Worm (Caenorhabditis elegans): ENCODE results near the gene lgc-37.

ce11 chrIII:12818050-12818738 lies 33.2 kb downstream of the lgc-37 start, which contains the start of gene arx-5:
- TF ChIP-seq pha-4 (tag; optimal IDR thresholded peaks at IDR 0.05) (no peak), unc-130 (GFP tag; optimal IDR thresholded peaks at IDR 0.05) (no peak), snpc-4 (GFP tag; optimal IDR thresholded peaks at IDR 0.05) (no peak), snpc-4 (tag; optimal IDR thresholded peaks at IDR 0.05) (no peak), ztf-6 (GFP tag; IDR thresholded peaks at IDR 0.05) (no peak), unc-62 (GFP tag; optimal IDR thresholded peaks at IDR 0.05) (no peak), bed-2 (GFP tag; IDR thresholded peaks at IDR 0.05) (no peak)

Measured in whole organism, young adult.